Worm (Caenorhabditis elegans) whole organism, late embryonic: ENCODE results near the gene mab-7.

Source experiments
- C08G9.2 ChIP-seq: sonication (generic microtip); optimal IDR thresholded peaks from 2 replicates; lab custom pipeline; 2016; ENCODE audit warnings: mild to moderate bottlenecking, missing genetic modification characterization, moderate library complexity, missing compliant biosample characterization
- C38D4.7 ChIP-seq: fragments of 200-800 bp; sonication (Bioruptor generic); optimal IDR thresholded peaks from 2 replicates; lab custom pipeline; 2018; ENCODE audit warnings: mild to moderate bottlenecking, missing genetic modification characterization, moderate library complexity, missing compliant biosample characterization
- F13H6.1 ChIP-seq: sonication (generic microtip); optimal IDR thresholded peaks from 2 replicates; lab custom pipeline; 2016; ENCODE audit warnings: missing genetic modification characterization, missing compliant biosample characterization
- K02D7.2 ChIP-seq: sonication (generic microtip); optimal IDR thresholded peaks from 2 replicates; lab custom pipeline; 2017; ENCODE audit warnings: mild to moderate bottlenecking, missing genetic modification characterization, missing compliant biosample characterization
- K09A11.1 ChIP-seq: sonication (generic microtip); optimal IDR thresholded peaks from 2 replicates; lab custom pipeline; 2017; ENCODE audit warnings: antibody characterized with exemption, mild to moderate bottlenecking, missing genetic modification characterization, missing compliant biosample characterization; ENCODE audit not compliant: insufficient read depth
- T23F11.4 ChIP-seq: fragments of 200-800 bp; sonication (Bioruptor generic); optimal IDR thresholded peaks from 2 replicates; lab custom pipeline; 2018; ENCODE audit warnings: mild to moderate bottlenecking, missing genetic modification characterization, missing compliant biosample characterization
- Y22D7AL.16 ChIP-seq: sonication (generic microtip); optimal IDR thresholded peaks from 2 replicates; lab custom pipeline; 2016; ENCODE audit warnings: missing genetic modification characterization, missing compliant biosample characterization
- ahr-1 ChIP-seq: sonication (generic microtip); optimal IDR thresholded peaks from 2 replicates; lab custom pipeline; 2016; ENCODE audit warnings: missing genetic modification characterization, missing compliant biosample characterization
- ama-1 ChIP-seq: fragments of 150-350 bp; optimal IDR thresholded peaks from 2 replicates; lab custom pipeline; 2014
- ceh-14 ChIP-seq: sonication (generic microtip); optimal IDR thresholded peaks from 2 replicates; lab custom pipeline; 2016; ENCODE audit warnings: missing genotype, missing genetic modification characterization, missing compliant biosample characterization
- ceh-19 ChIP-seq: fragments of 200-800 bp; sonication (Bioruptor generic); optimal IDR thresholded peaks from 2 replicates; lab custom pipeline; 2018; ENCODE audit warnings: mild to moderate bottlenecking, missing genetic modification characterization, missing compliant biosample characterization
- ceh-2 ChIP-seq: sonication (generic microtip); optimal IDR thresholded peaks from 2 replicates; lab custom pipeline; 2016; ENCODE audit warnings: missing genotype, missing genetic modification characterization, missing compliant biosample characterization
- ceh-22 ChIP-seq: sonication (generic microtip); optimal IDR thresholded peaks from 2 replicates; lab custom pipeline; 2017; ENCODE audit warnings: missing biosample characterization, missing genetic modification characterization
- ceh-31 ChIP-seq: sonication (generic microtip); optimal IDR thresholded peaks from 2 replicates; lab custom pipeline; 2016; ENCODE audit warnings: missing genetic modification characterization, missing compliant biosample characterization
- ceh-34 ChIP-seq: sonication (generic microtip); optimal IDR thresholded peaks from 2 replicates; lab custom pipeline; 2016; ENCODE audit warnings: mild to moderate bottlenecking, missing genetic modification characterization, missing compliant biosample characterization
- ceh-45 ChIP-seq: fragments of 200-800 bp; sonication (Bioruptor generic); IDR thresholded peaks from 2 replicates; pipeline ENCODE4 v1.3.6; 2022; ENCODE audit warnings: missing genetic modification reagents, missing genetic modification characterization, missing compliant biosample characterization
- ceh-48 ChIP-seq: sonication (generic microtip); optimal IDR thresholded peaks from 2 replicates; lab custom pipeline; 2016; ENCODE audit warnings: missing genetic modification characterization, inconsistent platforms, missing compliant biosample characterization
- che-1 ChIP-seq: sonication (generic microtip); optimal IDR thresholded peaks from 2 replicates; lab custom pipeline; 2016; ENCODE audit warnings: mild to moderate bottlenecking, missing genetic modification characterization, missing compliant biosample characterization
- dmd-4 ChIP-seq: sonication (generic microtip); optimal IDR thresholded peaks from 2 replicates; lab custom pipeline; 2016; ENCODE audit warnings: borderline replicate concordance, missing genetic modification characterization, missing compliant biosample characterization
- dve-1 ChIP-seq: sonication (generic microtip); optimal IDR thresholded peaks from 2 replicates; lab custom pipeline; 2017; ENCODE audit warnings: antibody characterized with exemption, mild to moderate bottlenecking, missing genetic modification characterization, missing compliant biosample characterization
- elt-4 ChIP-seq: sonication (generic microtip); optimal IDR thresholded peaks from 2 replicates; lab custom pipeline; 2016; ENCODE audit warnings: missing genetic modification characterization, missing compliant biosample characterization
- ets-4 ChIP-seq: sonication (generic microtip); optimal IDR thresholded peaks from 2 replicates; lab custom pipeline; 2016; ENCODE audit warnings: missing genetic modification characterization, missing compliant biosample characterization
- eyg-1 ChIP-seq: sonication (generic microtip); optimal IDR thresholded peaks from 2 replicates; lab custom pipeline; 2016; ENCODE audit warnings: missing genotype, missing genetic modification characterization, missing compliant biosample characterization
- fax-1 ChIP-seq: sonication (generic microtip); optimal IDR thresholded peaks from 2 replicates; lab custom pipeline; 2016; ENCODE audit warnings: missing genotype, missing genetic modification characterization, missing compliant biosample characterization
- fkh-10 ChIP-seq: fragments of 150-350 bp; optimal IDR thresholded peaks from 2 replicates; lab custom pipeline; 2014; ENCODE audit warnings: missing biosample characterization, missing genetic modification reagents, missing genetic modification characterization
- fkh-6 ChIP-seq: sonication (generic microtip); optimal IDR thresholded peaks from 2 replicates; lab custom pipeline; 2016; ENCODE audit warnings: missing genetic modification characterization, missing compliant biosample characterization
- gmeb-2 ChIP-seq: sonication (generic microtip); optimal IDR thresholded peaks from 2 replicates; lab custom pipeline; 2016; ENCODE audit warnings: missing genetic modification characterization, inconsistent platforms, missing compliant biosample characterization
- hlh-13 ChIP-seq: fragments of 200-800 bp; sonication (Bioruptor generic); optimal IDR thresholded peaks from 2 replicates; lab custom pipeline; 2018; ENCODE audit warnings: mild to moderate bottlenecking, missing genetic modification characterization, missing compliant biosample characterization
- hlh-15 ChIP-seq: sonication (generic microtip); optimal IDR thresholded peaks from 2 replicates; lab custom pipeline; 2016; ENCODE audit warnings: missing genetic modification characterization, missing compliant biosample characterization
- hlh-30 ChIP-seq: sonication (generic microtip); optimal IDR thresholded peaks from 2 replicates; lab custom pipeline; 2017; ENCODE audit warnings: antibody characterized with exemption, missing genetic modification characterization, missing compliant biosample characterization; ENCODE audit not compliant: insufficient read depth
- hlh-6 ChIP-seq: sonication (generic microtip); optimal IDR thresholded peaks from 2 replicates; lab custom pipeline; 2016; ENCODE audit warnings: missing genotype, missing genetic modification characterization, missing compliant biosample characterization
- hlh-8 ChIP-seq: sonication (generic microtip); optimal IDR thresholded peaks from 2 replicates; lab custom pipeline; 2016; ENCODE audit warnings: missing genotype, missing genetic modification characterization, missing compliant biosample characterization
- lim-6 ChIP-seq: sonication (generic microtip); optimal IDR thresholded peaks from 2 replicates; lab custom pipeline; 2016; ENCODE audit warnings: missing genetic modification characterization, missing compliant biosample characterization
- lin-11 ChIP-seq: fragments of 200-800 bp; sonication (Bioruptor generic); optimal IDR thresholded peaks from 2 replicates; lab custom pipeline; 2018; ENCODE audit warnings: mild to moderate bottlenecking, missing genetic modification characterization, missing compliant biosample characterization
- madf-2 ChIP-seq: sonication (generic microtip); optimal IDR thresholded peaks from 2 replicates; lab custom pipeline; 2017; ENCODE audit warnings: missing genetic modification characterization, missing compliant biosample characterization
- nhr-11 ChIP-seq: fragments of 150-350 bp; optimal IDR thresholded peaks from 2 replicates; lab custom pipeline; 2014; ENCODE audit warnings: missing biosample characterization, missing genetic modification characterization
- odd-2 ChIP-seq: sonication (generic microtip); optimal IDR thresholded peaks from 2 replicates; lab custom pipeline; 2017; ENCODE audit warnings: antibody characterized with exemption, mild to moderate bottlenecking, missing genetic modification characterization, missing compliant biosample characterization
- pag-3 ChIP-seq: sonication (generic microtip); optimal IDR thresholded peaks from 2 replicates; lab custom pipeline; 2016; ENCODE audit warnings: missing compliant biosample characterization, missing genetic modification characterization, borderline replicate concordance
- pax-1 ChIP-seq: fragments of 150-350 bp; optimal IDR thresholded peaks from 2 replicates; lab custom pipeline; 2014; ENCODE audit warnings: missing biosample characterization, missing genetic modification characterization
- pha-4 ChIP-seq: fragments of 150-350 bp; optimal IDR thresholded peaks from 2 replicates; lab custom pipeline; 2018; ENCODE audit warnings: missing biosample characterization, missing genetic modification reagents, missing genetic modification characterization
- pqm-1 ChIP-seq: sonication (generic microtip); optimal IDR thresholded peaks from 2 replicates; lab custom pipeline; 2016; ENCODE audit warnings: missing genetic modification characterization, missing compliant biosample characterization
- pros-1 ChIP-seq: fragments of 150-350 bp; optimal IDR thresholded peaks from 2 replicates; lab custom pipeline; 2014; ENCODE audit warnings: missing biosample characterization, missing genetic modification reagents, missing genetic modification characterization
- ref-2 ChIP-seq: sonication (generic microtip); optimal IDR thresholded peaks from 2 replicates; lab custom pipeline; 2016; ENCODE audit warnings: missing genetic modification characterization, missing compliant biosample characterization
- rnt-1 ChIP-seq: sonication (generic microtip); optimal IDR thresholded peaks from 2 replicates; lab custom pipeline; 2016; ENCODE audit warnings: missing genetic modification characterization, missing compliant biosample characterization
- sdc-2 ChIP-seq: sonication (generic microtip); optimal IDR thresholded peaks from 2 replicates; lab custom pipeline; 2016; ENCODE audit warnings: missing genotype, missing genetic modification characterization, missing compliant biosample characterization
- sox-4 ChIP-seq: sonication (generic microtip); optimal IDR thresholded peaks from 2 replicates; lab custom pipeline; 2017; ENCODE audit warnings: mild to moderate bottlenecking, missing genetic modification characterization, inconsistent platforms, missing compliant biosample characterization
- tbx-2 ChIP-seq: sonication (generic microtip); optimal IDR thresholded peaks from 2 replicates; lab custom pipeline; 2016; ENCODE audit warnings: missing genetic modification characterization, missing compliant biosample characterization
- tbx-7 ChIP-seq: sonication (generic microtip); optimal IDR thresholded peaks from 2 replicates; lab custom pipeline; 2016; ENCODE audit warnings: missing genotype, missing genetic modification characterization, missing compliant biosample characterization
- ttx-3 ChIP-seq: sonication (generic microtip); optimal IDR thresholded peaks from 2 replicates; lab custom pipeline; 2016; ENCODE audit warnings: missing genetic modification reagents, missing genetic modification characterization, missing compliant biosample characterization
- unc-3 ChIP-seq, 2 experiments: fragments of 200-800 bp in 1 of 2; sonication (Bioruptor generic) in 1 of 2; sonication (generic microtip) in 1 of 2; conservative IDR thresholded peaks in 1 of 2; optimal IDR thresholded peaks in 1 of 2; 2 replicates each; pipeline versions ENCODE4 v1.3.6 to Lab custom; 2016 to 2022; ENCODE audit warnings: missing compliant biosample characterization in 2 of 2, missing genetic modification characterization in 2 of 2, missing genetic modification reagents in 1 of 2
- unc-42 ChIP-seq: sonication (generic microtip); optimal IDR thresholded peaks from 2 replicates; lab custom pipeline; 2016; ENCODE audit warnings: missing genotype, missing genetic modification characterization, missing compliant biosample characterization
- unc-55 ChIP-seq: sonication (generic microtip); optimal IDR thresholded peaks from 2 replicates; lab custom pipeline; 2017; ENCODE audit warnings: missing biosample characterization, missing genetic modification reagents, missing genetic modification characterization
- zip-5 ChIP-seq: sonication (generic microtip); optimal IDR thresholded peaks from 2 replicates; lab custom pipeline; 2016; ENCODE audit warnings: missing genetic modification characterization, missing compliant biosample characterization
- ztf-16 ChIP-seq: sonication (generic microtip); optimal IDR thresholded peaks from 2 replicates; lab custom pipeline; 2017; ENCODE audit warnings: missing genetic modification characterization, missing compliant biosample characterization

mab-7 gene

ce11 chrX:871020-871419 is 26.8 kb downstream of the mab-7 start, which contains the start of gene lgl-1:
TSS of gene lgl-1 (minus strand) at chrX:871089.
- TF ChIP-seq odd-2 (tag; lab: Kevin White, UChicago) (no peak), ceh-48 (tag; lab: Kevin White, UChicago) (no peak), pag-3 (tag; lab: Kevin White, UChicago) (no peak), fkh-10 (GFP tag; lab: Kevin White, UChicago) (peak; percentile 4), elt-4 (tag; lab: Kevin White, UChicago) (no peak), ama-1 (lab: Kevin White, UChicago) (no peak), pros-1 (peak; percentile 37), hlh-30 (peak; percentile 9), Y22D7AL.16 (tag; lab: Kevin White, UChicago) (no peak), pha-4 (tag; lab: Kevin White, UChicago) (no peak), fkh-6 (tag; lab: Kevin White, UChicago) (no peak), nhr-11 (tag; lab: Kevin White, UChicago) (no peak), ceh-45 (GFP tag; lab: Robert Waterston, UW) (no peak), F13H6.1 (tag; lab: Kevin White, UChicago) (no peak), ztf-16 (no peak), ahr-1 (no peak), lim-6 (tag; lab: Kevin White, UChicago) (no peak), unc-55 (GFP tag; lab: Kevin White, UChicago) (peak; percentile 46), ttx-3 (tag; lab: Kevin White, UChicago) (no peak), ceh-34 (peak; percentile 63), dve-1 (tag; lab: Kevin White, UChicago) (no peak), hlh-15 (tag; lab: Kevin White, UChicago) (no peak), tbx-2 (tag; lab: Kevin White, UChicago) (peak; percentile 73), lin-11 (tag; lab: Kevin White, UChicago) (no peak), T23F11.4 (GFP tag; lab: Kevin White, UChicago) (no peak), unc-3 (GFP tag; conservative IDR thresholded peaks at IDR 0.05; lab: Robert Waterston, UW) (no peak), unc-3 (tag; optimal IDR thresholded peaks at IDR 0.05; lab: Kevin White, UChicago) (no peak), gmeb-2 (tag; lab: Kevin White, UChicago) (no peak), zip-5 (tag; lab: Kevin White, UChicago) (no peak), ets-4 (tag; lab: Kevin White, UChicago) (no peak), unc-42 (tag; lab: Kevin White, UChicago) (peak; percentile 27), ref-2 (tag; lab: Kevin White, UChicago) (peak; percentile 69), che-1 (tag; lab: Kevin White, UChicago) (no peak), madf-2 (tag; lab: Kevin White, UChicago) (no peak), ceh-19 (GFP tag; lab: Kevin White, UChicago) (peak; percentile 36), ceh-14 (no peak), hlh-13 (GFP tag; lab: Kevin White, UChicago) (no peak), ceh-2 (no peak), dmd-4 (tag; lab: Kevin White, UChicago) (no peak), eyg-1 (no peak), pqm-1 (no peak), tbx-7 (tag; lab: Kevin White, UChicago) (no peak), C08G9.2 (tag; lab: Kevin White, UChicago) (peak; percentile 27), ceh-31 (tag; lab: Kevin White, UChicago) (peak; percentile 85), sdc-2 (tag; lab: Kevin White, UChicago) (peak; percentile 75), hlh-8 (tag; lab: Kevin White, UChicago) (peak; percentile 16), ceh-22 (tag; lab: Kevin White, UChicago) (no peak), pax-1 (tag; lab: Kevin White, UChicago) (no peak), rnt-1 (tag; lab: Kevin White, UChicago) (peak; percentile 30), C38D4.7 (GFP tag; lab: Kevin White, UChicago) (no peak), sox-4 (tag; lab: Kevin White, UChicago) (no peak), K02D7.2 (tag; lab: Kevin White, UChicago) (no peak), K09A11.1 (tag; lab: Kevin White, UChicago) (peak; percentile 43), hlh-6 (peak; percentile 22), fax-1 (tag; lab: Kevin White, UChicago) (no peak)
